Fruit fly (Drosophila melanogaster): ENCODE measurements around the gene cutlet.

cutlet gene

DNA sequence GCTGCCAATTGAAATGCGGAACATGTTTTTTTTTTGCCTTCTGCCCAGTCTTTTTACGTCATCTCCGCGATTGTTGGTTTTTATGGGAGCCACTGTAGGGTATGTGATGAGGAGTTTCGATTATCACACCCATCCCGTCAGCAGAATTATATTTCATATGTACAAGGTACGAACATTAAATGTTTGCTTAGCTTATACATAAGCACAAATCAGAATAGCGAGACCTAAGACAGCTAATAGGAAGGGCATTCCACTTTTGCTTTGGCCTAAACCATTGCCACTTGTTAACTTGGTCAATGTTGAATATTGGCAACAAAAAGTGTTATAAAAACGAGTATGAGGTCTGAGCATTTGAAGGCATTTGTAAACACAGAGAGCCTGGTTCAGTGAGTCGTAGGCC lies 8.3 kb downstream of the cutlet start, which contains the start of gene CG2816 (continued):
- TF ChIP-seq CG8119 (GFP tag; IDR thresholded peaks at IDR 0.05) (peak; percentile 95), dsx (GFP tag; optimal IDR thresholded peaks at IDR 0.05; ENCODE audit: poor library complexity, severe bottlenecking) (no peak), CG3919 (GFP tag; optimal IDR thresholded peaks at IDR 0.05) (peak; percentile 85), Smox (GFP tag; optimal IDR thresholded peaks at IDR 0.05) (peak; percentile 82), CG3032 (tag; optimal IDR thresholded peaks at IDR 0.05) (no peak), fd85E (GFP tag; optimal IDR thresholded peaks at IDR 0.05) (peak; percentile 8), CG11294 (GFP tag; IDR thresholded peaks at IDR 0.05) (peak; percentile 92), CG16779 (tag; optimal IDR thresholded peaks at IDR 0.05) (peak; percentile 56), CG31627 (GFP tag; optimal IDR thresholded peaks at IDR 0.05) (peak; percentile 89), CG6163 (GFP tag; IDR thresholded peaks at IDR 0.05) (peak; percentile 96), Ets96B (tag; optimal IDR thresholded peaks at IDR 0.05) (no peak), eg (GFP tag; IDR thresholded peaks at IDR 0.05) (peak; percentile 97), svp (GFP tag) (peak; percentile 85), salr (GFP tag; optimal IDR thresholded peaks at IDR 0.05) (peak; percentile 32 to 79)

- TF ChIP-seq Sox15 (GFP tag; optimal IDR thresholded peaks at IDR 0.05), result no peak
- TF ChIP-seq fd59A (GFP tag; optimal IDR thresholded peaks at IDR 0.05), result no peak
- TF ChIP-seq ss (GFP tag; optimal IDR thresholded peaks at IDR 0.05), result no peak
- TF ChIP-seq CG34406 (GFP tag; optimal IDR thresholded peaks at IDR 0.05), result no peak
- no peak for TF ChIP-seq vri (GFP tag; optimal IDR thresholded peaks at IDR 0.05)
Measured at dm6 chr2L:3701526-3701925, 10.0 kb downstream of the cutlet start, which contains the start of gene CG43145. CG43145 (plus strand) TSS chr2L:3701826.

dm6 chr2L:3700990-3701389 lies 10.6 kb downstream of the cutlet start, which contains the start of gene CG42467:
CG42467 (plus strand) TSS chr2L:3701290.
- no peak for TF ChIP-seq spab (GFP tag; optimal IDR thresholded peaks at IDR 0.05)
- no peak for TF ChIP-seq Eip75B (GFP tag; optimal IDR thresholded peaks at IDR 0.05)
- TF ChIP-seq svp (GFP tag), result no peak
- TF ChIP-seq Eip93F (GFP tag; optimal IDR thresholded peaks at IDR 0.05), result no peak
- no peak for TF ChIP-seq Hr39 (GFP tag; optimal IDR thresholded peaks at IDR 0.05)
- no peak for TF ChIP-seq Hr38 (GFP tag; optimal IDR thresholded peaks at IDR 0.05)
- TF ChIP-seq Hr4 (GFP tag; optimal IDR thresholded peaks at IDR 0.05), result no peak
- no peak for TF ChIP-seq CG11902 (GFP tag; optimal IDR thresholded peaks at IDR 0.05)
- no peak for TF ChIP-seq salr (GFP tag; optimal IDR thresholded peaks at IDR 0.05)
- no peak for TF ChIP-seq lz (GFP tag; optimal IDR thresholded peaks at IDR 0.05)
- TF ChIP-seq CG31627 (GFP tag; optimal IDR thresholded peaks at IDR 0.05), result no peak
- TF ChIP-seq eg (GFP tag; IDR thresholded peaks at IDR 0.05), result no peak
- TF ChIP-seq acj6 (GFP tag; optimal IDR thresholded peaks at IDR 0.05), result no peak
- TF ChIP-seq fkh (GFP tag; optimal IDR thresholded peaks at IDR 0.05), result no peak
- TF ChIP-seq CG7368 (GFP tag; optimal IDR thresholded peaks at IDR 0.05), result no peak
- TF ChIP-seq Eip78C (GFP tag), result no peak

dm6 chr2L:3700374-3700773 lies 11.2 kb downstream of the cutlet start, which contains the start of gene Sfp24C1:
Sfp24C1 (plus strand) TSS chr2L:3700674.
- TF ChIP-seq CG34406 (GFP tag; optimal IDR thresholded peaks at IDR 0.05), result no peak
- no peak for TF ChIP-seq Hr4 (GFP tag; optimal IDR thresholded peaks at IDR 0.05)
- TF ChIP-seq CG6276 (GFP tag; optimal IDR thresholded peaks at IDR 0.05), result no peak
- TF ChIP-seq spab (GFP tag; optimal IDR thresholded peaks at IDR 0.05), result no peak

DNA sequence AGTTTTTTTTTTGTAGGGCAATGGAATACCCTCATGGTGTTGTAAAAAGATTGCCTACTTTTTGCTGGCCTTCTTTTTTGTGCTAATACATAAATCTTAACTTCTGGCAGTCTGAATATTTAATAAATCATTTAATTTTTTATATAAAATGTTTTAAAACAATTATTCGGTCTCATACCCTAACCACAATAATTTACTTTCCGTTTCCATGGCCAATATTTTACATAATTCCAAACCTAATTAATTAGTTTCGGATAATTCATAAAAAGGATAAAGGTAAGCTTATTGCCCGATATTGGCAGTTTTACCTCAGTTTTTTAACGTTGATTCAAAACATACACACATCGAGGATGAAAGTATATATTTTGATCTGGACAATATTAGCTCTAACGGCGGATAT lies 11.7 kb downstream of the cutlet start, which contains the start of gene CG42465:
TSS of gene CG42465 (plus strand) at position 301 of the 400 bp plus-strand sequence.
- no peak for TF ChIP-seq CG6163 (GFP tag; IDR thresholded peaks at IDR 0.05)
- no peak for TF ChIP-seq dac (GFP tag; optimal IDR thresholded peaks at IDR 0.05)
- TF ChIP-seq Hr4 (GFP tag; optimal IDR thresholded peaks at IDR 0.05), result no peak
- no peak for TF ChIP-seq CG31627 (GFP tag; optimal IDR thresholded peaks at IDR 0.05)
- no peak for TF ChIP-seq CG6808 (GFP tag; optimal IDR thresholded peaks at IDR 0.05)
- no peak for TF ChIP-seq Eip75B (GFP tag; optimal IDR thresholded peaks at IDR 0.05)
- no peak for TF ChIP-seq CG11902 (GFP tag; optimal IDR thresholded peaks at IDR 0.05)
- TF ChIP-seq acj6 (GFP tag; optimal IDR thresholded peaks at IDR 0.05), result no peak
- TF ChIP-seq CG7368 (GFP tag; optimal IDR thresholded peaks at IDR 0.05), result no peak
- no peak for TF ChIP-seq Smox (GFP tag; optimal IDR thresholded peaks at IDR 0.05)
- no peak for TF ChIP-seq lz (GFP tag; optimal IDR thresholded peaks at IDR 0.05)
- no peak for TF ChIP-seq fkh (GFP tag; optimal IDR thresholded peaks at IDR 0.05)
